Fruit fly (Drosophila melanogaster) whole organism, embryonic: ENCODE data around the gene Zif.

ENCODE experiments used
- ATbp ChIP-seq: fragments of 200-800 bp; sonication (Bioruptor generic); optimal IDR thresholded peaks from 2 replicates; lab custom pipeline; 2017; ENCODE audit warnings: missing biosample characterization, mild to moderate bottlenecking, missing genetic modification characterization, missing genetic modification reagents
- Atf-2 ChIP-seq: fragments of 200-800 bp; sonication (Bioruptor generic); optimal IDR thresholded peaks from 2 replicates; lab custom pipeline; 2016; ENCODE audit warnings: missing biosample characterization, missing genetic modification characterization
- Atf6 ChIP-seq: fragments of 200-800 bp; sonication (Bioruptor generic); IDR thresholded peaks from 2 replicates; pipeline ENCODE4 v1.3.6; 2022; ENCODE audit warnings: missing biosample characterization, missing genetic modification characterization
- B-H1 ChIP-seq: fragments of 200-800 bp; sonication (Bioruptor generic); IDR thresholded peaks from 3 replicates; pipeline ENCODE4 v1.3.6; 2022; ENCODE audit warnings: missing biosample characterization, missing genetic modification characterization
- CG11085 ChIP-seq: fragments of 200-800 bp; sonication (Bioruptor generic); IDR thresholded peaks from 2 replicates; pipeline ENCODE4 v1.3.6; 2022; ENCODE audit warnings: missing biosample characterization, missing genetic modification characterization
- CG11093 ChIP-seq: fragments of 200-800 bp; sonication (Bioruptor generic); IDR thresholded peaks from 3 replicates; pipeline ENCODE4 v1.3.6; 2022; ENCODE audit warnings: missing biosample characterization, missing genetic modification characterization
- CG11560 ChIP-seq: fragments of 200-800 bp; sonication (Bioruptor generic); IDR thresholded peaks from 3 replicates; pipeline ENCODE4 v1.3.6; 2022; ENCODE audit warnings: missing biosample characterization, missing genetic modification characterization
- CG12071 ChIP-seq: fragments of 200-800 bp; sonication (Bioruptor generic); optimal IDR thresholded peaks from 3 replicates; lab custom pipeline; 2018; ENCODE audit warnings: missing biosample characterization, mild to moderate bottlenecking, missing genetic modification characterization
- CG12769 ChIP-seq: fragments of 200-800 bp; sonication (Bioruptor generic); optimal IDR thresholded peaks from 2 replicates; lab custom pipeline; 2019; ENCODE audit warnings: missing biosample characterization, mild to moderate bottlenecking, missing genetic modification characterization, moderate library complexity
- CG14050 ChIP-seq: fragments of 200-800 bp; sonication (Bioruptor generic); IDR thresholded peaks from 3 replicates; pipeline ENCODE4 v1.3.6; 2022; ENCODE audit warnings: missing biosample characterization, missing genetic modification characterization
- CG15269 ChIP-seq: fragments of 200-800 bp; sonication (Bioruptor generic); optimal IDR thresholded peaks from 2 replicates; lab custom pipeline; 2018; ENCODE audit warnings: missing biosample characterization, mild to moderate bottlenecking, missing genetic modification characterization, moderate library complexity
- CG15696 ChIP-seq: fragments of 200-800 bp; sonication (Bioruptor generic); optimal IDR thresholded peaks from 2 replicates; lab custom pipeline; 2019; ENCODE audit warnings: missing biosample characterization, mild to moderate bottlenecking, missing genetic modification characterization, moderate library complexity
- CG18619 ChIP-seq: fragments of 200-800 bp; sonication (Bioruptor generic); optimal IDR thresholded peaks from 3 replicates; lab custom pipeline; 2017; ENCODE audit warnings: missing biosample characterization, mild to moderate bottlenecking, missing genetic modification characterization
- CG31365 ChIP-seq: fragments of 200-800 bp; sonication (Bioruptor generic); optimal IDR thresholded peaks from 2 replicates; lab custom pipeline; 2018; ENCODE audit warnings: missing biosample characterization, mild to moderate bottlenecking, missing genetic modification characterization
- CG32532 ChIP-seq: fragments of 200-800 bp; sonication (Bioruptor generic); IDR thresholded peaks from 2 replicates; pipeline ENCODE4 v1.3.6; 2022; ENCODE audit warnings: missing biosample characterization, missing genetic modification characterization
- CG3726 ChIP-seq: fragments of 200-800 bp; sonication (Bioruptor generic); IDR thresholded peaks from 3 replicates; pipeline ENCODE4, ENCODE4 v1.3.6; 2022; ENCODE audit warnings: missing biosample characterization, missing genetic modification characterization
- CG3847 ChIP-seq: fragments of 200-800 bp; sonication (Bioruptor generic); IDR thresholded peaks from 2 replicates; pipeline ENCODE4 v1.3.6; 2022; ENCODE audit warnings: missing biosample characterization, missing genetic modification characterization
- CG4854 ChIP-seq: fragments of 200-800 bp; sonication (Bioruptor generic); optimal IDR thresholded peaks from 2 replicates; lab custom pipeline; 2016; ENCODE audit warnings: missing biosample characterization, missing genetic modification characterization, inconsistent platforms
- CG6813 ChIP-seq: fragments of 200-800 bp; sonication (Bioruptor generic); optimal IDR thresholded peaks from 2 replicates; lab custom pipeline; 2017; ENCODE audit warnings: missing biosample characterization, missing genetic modification characterization, mild to moderate bottlenecking, moderate library complexity, missing genetic modification reagents
- CG7786 ChIP-seq: fragments of 200-800 bp; sonication (Bioruptor generic); optimal IDR thresholded peaks from 2 replicates; lab custom pipeline; 2016; ENCODE audit warnings: missing biosample characterization, missing genetic modification characterization
- CG8089 ChIP-seq: fragments of 200-800 bp; sonication (Bioruptor generic); optimal IDR thresholded peaks from 3 replicates; lab custom pipeline; 2016; ENCODE audit warnings: missing biosample characterization, missing genetic modification characterization
- CG8290 ChIP-seq, 3 experiments: fragments of 200-800 bp; sonication (Bioruptor generic); optimal IDR thresholded peaks; 2 replicates each; lab custom pipeline; 2016 to 2019; ENCODE audit warnings: missing biosample characterization in 3 of 3, missing genetic modification characterization in 3 of 3, mild to moderate bottlenecking in 2 of 3, moderate library complexity in 1 of 3
- CG8478 ChIP-seq: fragments of >200 bp; optimal IDR thresholded peaks from 2 replicates; lab custom pipeline; 2018
- CoRest ChIP-seq: fragments of 200-800 bp; sonication (Bioruptor generic); optimal IDR thresholded peaks from 3 replicates; lab custom pipeline; 2018; ENCODE audit warnings: missing biosample characterization, mild to moderate bottlenecking, missing genetic modification characterization, moderate library complexity
- Dref ChIP-seq: fragments of 200-800 bp; sonication (Bioruptor generic); IDR thresholded peaks from 2 replicates; pipeline ENCODE4 v1.3.6; 2022; ENCODE audit warnings: missing biosample characterization, missing genetic modification characterization
- Hr3 ChIP-seq: fragments of 200-800 bp; sonication (Bioruptor generic); optimal IDR thresholded peaks from 3 replicates; lab custom pipeline; 2016; ENCODE audit warnings: missing biosample characterization, missing genetic modification characterization
- Lim3 ChIP-seq: fragments of 200-800 bp; sonication (Bioruptor generic); IDR thresholded peaks from 2 replicates; pipeline ENCODE4 v1.3.6; 2022; ENCODE audit warnings: missing biosample characterization, missing genetic modification characterization
- Myb ChIP-seq: fragments of 200-800 bp; sonication (Bioruptor generic); optimal IDR thresholded peaks from 2 replicates; lab custom pipeline; 2016; ENCODE audit warnings: missing biosample characterization, missing genetic modification characterization
- NK7.1 ChIP-seq: fragments of 200-800 bp; sonication (Bioruptor generic); optimal IDR thresholded peaks from 3 replicates; lab custom pipeline; 2016; ENCODE audit warnings: missing biosample characterization, missing genetic modification characterization
- NfI ChIP-seq: fragments of 200-800 bp; sonication (Bioruptor generic); optimal IDR thresholded peaks from 3 replicates; lab custom pipeline; 2018; ENCODE audit warnings: missing biosample characterization, mild to moderate bottlenecking, missing genetic modification characterization, moderate library complexity
- Oaz ChIP-seq: fragments of 200-800 bp; sonication (Bioruptor generic); IDR thresholded peaks from 2 replicates; pipeline ENCODE4 v1.3.6; 2022; ENCODE audit warnings: missing biosample characterization, missing genetic modification characterization
- Opbp ChIP-seq: fragments of 200-800 bp; sonication (Bioruptor generic); IDR thresholded peaks from 3 replicates; pipeline ENCODE4 v1.3.6; 2022; ENCODE audit warnings: missing biosample characterization, missing genetic modification characterization; ENCODE audit not compliant: partially characterized antibody
- Optix ChIP-seq: fragments of 200-800 bp; sonication (Bioruptor generic); IDR thresholded peaks from 3 replicates; pipeline ENCODE4 v1.3.6; 2022; ENCODE audit warnings: missing biosample characterization, missing genetic modification characterization
- Poxn ChIP-seq: fragments of 200-800 bp; sonication (Bioruptor generic); IDR thresholded peaks from 2 replicates; pipeline ENCODE4 v1.3.6; 2022; ENCODE audit warnings: missing biosample characterization, missing genetic modification characterization
- Sin3A ChIP-seq: fragments of >200 bp; optimal IDR thresholded peaks from 2 replicates; lab custom pipeline; 2018
- Sry-δ ChIP-seq: fragments of 200-800 bp; sonication (Bioruptor generic); optimal IDR thresholded peaks from 2 replicates; lab custom pipeline; 2016; ENCODE audit warnings: missing biosample characterization, missing genetic modification characterization
- Stat92E ChIP-seq, 3 experiments: fragments of >200 bp in 2 of 3; fragments of 200-800 bp in 1 of 3; sonication (Bioruptor generic) in 1 of 3; optimal IDR thresholded peaks; 2 replicates each; lab custom pipeline; 2017 to 2019; ENCODE audit warnings: missing biosample characterization in 3 of 3, missing genetic modification characterization in 3 of 3, mild to moderate bottlenecking in 1 of 3, moderate library complexity in 1 of 3
- aop ChIP-seq: fragments of 200-800 bp; sonication (Bioruptor generic); IDR thresholded peaks from 2 replicates; pipeline ENCODE4 v1.3.6; 2022; ENCODE audit warnings: missing biosample characterization, missing genetic modification characterization
- ash1 ChIP-seq: fragments of 200-800 bp; sonication (Bioruptor generic); optimal IDR thresholded peaks from 2 replicates; lab custom pipeline; 2018; ENCODE audit warnings: missing biosample characterization, mild to moderate bottlenecking, missing genetic modification characterization
- corto ChIP-seq: fragments of 200-800 bp; sonication (Bioruptor generic); optimal IDR thresholded peaks from 2 replicates; lab custom pipeline; 2016; ENCODE audit warnings: missing biosample characterization, mild to moderate bottlenecking, missing genetic modification characterization, moderate library complexity
- dati ChIP-seq: fragments of 200-800 bp; sonication (Bioruptor generic); IDR thresholded peaks from 2 replicates; pipeline ENCODE4 v1.3.6; 2022; ENCODE audit warnings: missing biosample characterization, missing genetic modification characterization
- fd3F ChIP-seq: fragments of 200-800 bp; sonication (Bioruptor generic); optimal IDR thresholded peaks from 2 replicates; lab custom pipeline; 2018; ENCODE audit warnings: missing biosample characterization, mild to moderate bottlenecking, missing genetic modification characterization, moderate library complexity
- gce ChIP-seq: fragments of 200-800 bp; sonication (Bioruptor generic); IDR thresholded peaks from 3 replicates; pipeline ENCODE4 v1.3.6; 2022; ENCODE audit warnings: missing biosample characterization, missing genetic modification characterization
- gt ChIP-seq: fragments of 200-800 bp; sonication (Bioruptor generic); IDR thresholded peaks from 2 replicates; pipeline ENCODE4 v1.3.6; 2022; ENCODE audit warnings: missing biosample characterization, missing genetic modification characterization
- hbn ChIP-seq: fragments of 200-800 bp; sonication (Bioruptor generic); IDR thresholded peaks from 2 replicates; pipeline ENCODE4 v1.3.6; 2022; ENCODE audit warnings: missing biosample characterization, missing genetic modification characterization; ENCODE audit not compliant: partially characterized antibody
- her ChIP-seq: fragments of 200-800 bp; sonication (Bioruptor generic); optimal IDR thresholded peaks from 2 replicates; lab custom pipeline; 2016; ENCODE audit warnings: missing biosample characterization, missing genetic modification characterization
- luna ChIP-seq: fragments of 200-800 bp; sonication (Bioruptor generic); optimal IDR thresholded peaks from 2 replicates; lab custom pipeline; 2016; ENCODE audit warnings: missing biosample characterization, missing genetic modification characterization
- nerfin-1 ChIP-seq: fragments of 200-800 bp; sonication (Bioruptor generic); optimal IDR thresholded peaks from 3 replicates; lab custom pipeline; 2019; ENCODE audit warnings: missing biosample characterization, mild to moderate bottlenecking, missing genetic modification characterization, moderate library complexity
- p53 ChIP-seq: fragments of 200-800 bp; sonication (Bioruptor generic); optimal IDR thresholded peaks from 2 replicates; lab custom pipeline; 2016; ENCODE audit warnings: missing biosample characterization, missing genetic modification characterization
- sc ChIP-seq, 3 experiments: fragments of >200 bp in 2 of 3; fragments of 200-800 bp in 1 of 3; sonication (Bioruptor generic) in 1 of 3; optimal IDR thresholded peaks; 2 replicates in 2 of 3; 3 replicates in 1 of 3; lab custom pipeline; 2017; ENCODE audit warnings: mild to moderate bottlenecking in 1 of 3, missing biosample characterization in 1 of 3, missing genetic modification characterization in 1 of 3, missing genetic modification reagents in 1 of 3
- tin ChIP-seq: fragments of 200-800 bp; sonication (Bioruptor generic); optimal IDR thresholded peaks from 3 replicates; lab custom pipeline; 2016; ENCODE audit warnings: missing biosample characterization, missing genetic modification characterization
- unc-4 ChIP-seq: fragments of 200-800 bp; sonication (Bioruptor generic); IDR thresholded peaks from 2 replicates; pipeline ENCODE4 v1.3.6; 2022; ENCODE audit warnings: missing biosample characterization, missing genetic modification characterization; ENCODE audit not compliant: partially characterized antibody

Zif gene

DNA sequence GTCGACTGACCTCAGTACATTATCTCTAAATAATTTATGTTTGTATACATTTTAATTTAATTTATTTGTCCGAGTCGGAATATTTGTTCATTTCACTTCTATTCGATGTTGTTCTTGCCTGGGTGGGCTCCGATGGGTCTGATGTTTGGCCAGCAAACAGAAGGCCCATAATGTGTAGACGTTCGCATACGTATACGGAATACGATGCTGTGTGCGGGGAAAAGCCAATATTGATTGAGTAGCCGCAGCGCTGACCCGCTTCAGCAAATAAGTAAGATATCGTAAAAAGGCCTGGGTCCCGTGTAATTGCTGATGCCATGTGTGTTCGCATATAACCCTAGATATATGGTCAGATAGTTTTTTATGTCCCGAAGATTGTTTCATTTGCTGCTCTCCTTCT is 47.5 kb downstream of the Zif start (continued):
- no peak for TF ChIP-seq CG8478 (lab: Kevin White, UChicago)
- TF ChIP-seq sc (optimal IDR thresholded peaks at IDR 0.05; lab: Kevin White, UChicago): no peak
- TF ChIP-seq sc (GFP tag; optimal IDR thresholded peaks at IDR 0.05; lab: Kevin White, UChicago): peak; percentile 79
- TF ChIP-seq CG15696 (tag; lab: Kevin White, UChicago): peak; percentile 85
- TF ChIP-seq aop (GFP tag; lab: Robert Waterston, UW): no peak
- TF ChIP-seq Myb (GFP tag; lab: Kevin White, UChicago): no peak
- 0 out of 3 replicates have a peak, but pooled peaks have one; percentile 36 for TF ChIP-seq Optix (GFP tag; lab: Robert Waterston, UW)
- no peak for TF ChIP-seq Poxn (GFP tag; lab: Robert Waterston, UW)
- TF ChIP-seq corto (GFP tag; lab: Kevin White, UChicago): no peak
- TF ChIP-seq dati: no peak
- TF ChIP-seq nerfin-1 (tag; lab: Kevin White, UChicago): no peak
- TF ChIP-seq unc-4 (GFP tag; lab: Robert Waterston, UW): no peak
- TF ChIP-seq CG7786 (GFP tag; lab: Kevin White, UChicago): no peak
- no peak for TF ChIP-seq gce (GFP tag; lab: Robert Waterston, UW)
- TF ChIP-seq fd3F (GFP tag; lab: Kevin White, UChicago): no peak
- peak; percentile 48 for TF ChIP-seq CG18619 (GFP tag; lab: Kevin White, UChicago)
- no peak for TF ChIP-seq CG4854 (GFP tag; lab: Kevin White, UChicago)
- no peak for TF ChIP-seq ash1
- TF ChIP-seq Dref (GFP tag; lab: Robert Waterston, UW): no peak
- TF ChIP-seq Sin3A: no peak
- TF ChIP-seq CG8089 (GFP tag; lab: Kevin White, UChicago): peak; percentile 48
- no peak for TF ChIP-seq Opbp (GFP tag; lab: Robert Waterston, UW)
- no peak for TF ChIP-seq CG11093 (GFP tag; lab: Robert Waterston, UW)
- TF ChIP-seq Hr3 (GFP tag; lab: Kevin White, UChicago): no peak
- TF ChIP-seq CoRest (tag; lab: Kevin White, UChicago): peak; percentile 57
- no peak for TF ChIP-seq tin (GFP tag; lab: Kevin White, UChicago)
- TF ChIP-seq ATbp: peak; percentile 59
- peak; percentile 52 for TF ChIP-seq CG12071 (GFP tag; lab: Kevin White, UChicago)
- TF ChIP-seq CG8290 (GFP tag; optimal IDR thresholded peaks at IDR 0.05; lab: Kevin White, UChicago): peak; percentile 22
- peak; percentile 62 to 73 for TF ChIP-seq CG8290 (tag; optimal IDR thresholded peaks at IDR 0.05; lab: Kevin White, UChicago)
- TF ChIP-seq CG6813 (GFP tag; lab: Kevin White, UChicago): peak; percentile 82
- TF ChIP-seq gt (GFP tag; lab: Robert Waterston, UW): no peak
- no peak for TF ChIP-seq NfI (GFP tag; lab: Kevin White, UChicago)
- TF ChIP-seq her (GFP tag; lab: Kevin White, UChicago): no peak
- TF ChIP-seq Oaz (GFP tag; lab: Robert Waterston, UW): no peak
- no peak for TF ChIP-seq CG15269
- TF ChIP-seq CG12769: peak; percentile 4
- TF ChIP-seq hbn: no peak
- no peak for TF ChIP-seq Sry-δ (GFP tag; lab: Kevin White, UChicago)
- TF ChIP-seq CG14050 (GFP tag; lab: Robert Waterston, UW): no peak
- TF ChIP-seq Atf6 (GFP tag; lab: Robert Waterston, UW): no peak; the same call in 1 of the 2 replicates
- TF ChIP-seq p53 (GFP tag; lab: Kevin White, UChicago): no peak
- TF ChIP-seq B-H1 (GFP tag; lab: Robert Waterston, UW): no peak
- no peak for TF ChIP-seq CG11085
- TF ChIP-seq luna (GFP tag; lab: Kevin White, UChicago): no peak
- no peak for TF ChIP-seq Stat92E (GFP tag; optimal IDR thresholded peaks at IDR 0.05; lab: Kevin White, UChicago)
- no peak for TF ChIP-seq CG3847 (GFP tag; lab: Robert Waterston, UW)
- TF ChIP-seq CG3726 (GFP tag; lab: Robert Waterston, UW): no peak
- no peak for TF ChIP-seq CG31365 (tag; lab: Kevin White, UChicago)
- TF ChIP-seq Lim3: no peak
- TF ChIP-seq Atf-2 (GFP tag; lab: Kevin White, UChicago): peak; percentile 8
- TF ChIP-seq NK7.1 (GFP tag; lab: Kevin White, UChicago): no peak
- no peak for TF ChIP-seq CG11560 (tag; lab: Robert Waterston, UW)
- no peak for TF ChIP-seq CG32532 (GFP tag; lab: Robert Waterston, UW)
